Worm (Caenorhabditis elegans) whole organism, L3 larva: ENCODE measurements around the gene srv-15.

Experiments used
- ZK546.5 ChIP-seq: sonication (generic microtip); optimal IDR thresholded peaks from 2 replicates; lab custom pipeline; 2017; ENCODE audit warnings: missing biosample characterization, missing genetic modification characterization
- aly-2 ChIP-seq: fragments of 150-350 bp; optimal IDR thresholded peaks from 2 replicates; lab custom pipeline; 2014; ENCODE audit warnings: missing biosample characterization, missing genetic modification characterization
- ama-1 ChIP-seq: fragments of 150-350 bp; optimal IDR thresholded peaks from 2 replicates; lab custom pipeline; 2018
- ceh-16 ChIP-seq: sonication (generic microtip); optimal IDR thresholded peaks from 2 replicates; lab custom pipeline; 2017; ENCODE audit warnings: missing biosample characterization, missing genetic modification characterization
- ceh-28 ChIP-seq: fragments of 150-350 bp; optimal IDR thresholded peaks from 2 replicates; lab custom pipeline; 2014; ENCODE audit warnings: missing biosample characterization, missing genetic modification reagents, missing genetic modification characterization
- ceh-9 ChIP-seq: sonication (generic microtip); optimal IDR thresholded peaks from 2 replicates; lab custom pipeline; 2018; ENCODE audit warnings: missing biosample characterization, missing genetic modification characterization
- daf-12 ChIP-seq: fragments of 150-350 bp; optimal IDR thresholded peaks from 2 replicates; lab custom pipeline; 2014; ENCODE audit warnings: missing biosample characterization, missing genetic modification reagents, missing genetic modification characterization
- egl-27 ChIP-seq: sonication (generic microtip); optimal IDR thresholded peaks from 4 replicates; lab custom pipeline; 2017; ENCODE audit warnings: missing biosample characterization, missing genetic modification reagents, missing genetic modification characterization
- elt-1 ChIP-seq: fragments of 150-350 bp; optimal IDR thresholded peaks from 2 replicates; lab custom pipeline; 2014; ENCODE audit warnings: missing biosample characterization, missing genetic modification characterization
- elt-2 ChIP-seq: sonication (generic microtip); optimal IDR thresholded peaks from 2 replicates; lab custom pipeline; 2016; ENCODE audit warnings: missing genetic modification reagents, mild to moderate bottlenecking, missing genetic modification characterization, missing compliant biosample characterization
- eor-1 ChIP-seq, 2 experiments: fragments of 150-350 bp; optimal IDR thresholded peaks; 2 replicates each; lab custom pipeline; 2014 to 2018; ENCODE audit warnings: missing biosample characterization in 2 of 2, missing genetic modification characterization in 2 of 2
- fkh-2 ChIP-seq: fragments of 150-350 bp; optimal IDR thresholded peaks from 2 replicates; lab custom pipeline; 2014; ENCODE audit warnings: missing biosample characterization, missing genetic modification reagents, missing genetic modification characterization
- fos-1 ChIP-seq: fragments of 150-350 bp; optimal IDR thresholded peaks from 2 replicates; lab custom pipeline; 2014; ENCODE audit warnings: missing biosample characterization, missing genetic modification characterization
- hmg-11 ChIP-seq: sonication (generic microtip); optimal IDR thresholded peaks from 2 replicates; lab custom pipeline; 2016; ENCODE audit warnings: missing genetic modification characterization, missing compliant biosample characterization
- jun-1 ChIP-seq: fragments of 150-350 bp; optimal IDR thresholded peaks from 2 replicates; lab custom pipeline; 2014; ENCODE audit warnings: missing biosample characterization, missing genetic modification reagents, missing genetic modification characterization
- lin-15B ChIP-seq: fragments of 150-350 bp; optimal IDR thresholded peaks from 2 replicates; lab custom pipeline; 2014; ENCODE audit warnings: missing biosample characterization, missing genetic modification characterization
- lsy-12 ChIP-seq: sonication (generic microtip); optimal IDR thresholded peaks from 2 replicates; lab custom pipeline; 2016; ENCODE audit warnings: mild to moderate bottlenecking, missing genetic modification characterization, missing compliant biosample characterization
- mdl-1 ChIP-seq: fragments of 150-350 bp; optimal IDR thresholded peaks from 2 replicates; lab custom pipeline; 2014; ENCODE audit warnings: missing biosample characterization, missing genetic modification characterization
- mml-1 ChIP-seq: fragments of 150-350 bp; sonication (generic microtip); optimal IDR thresholded peaks from 3 replicates; lab custom pipeline; 2014; ENCODE audit warnings: missing biosample characterization, missing genetic modification characterization
- nfya-1 ChIP-seq: sonication (generic microtip); optimal IDR thresholded peaks from 2 replicates; lab custom pipeline; 2017; ENCODE audit warnings: missing genetic modification characterization, mild to moderate bottlenecking, missing compliant biosample characterization, antibody characterized with exemption, moderate library complexity; ENCODE audit not compliant: insufficient read depth
- nhr-11 ChIP-seq: fragments of 150-350 bp; optimal IDR thresholded peaks from 2 replicates; lab custom pipeline; 2014; ENCODE audit warnings: missing biosample characterization, missing genetic modification characterization
- nhr-23 ChIP-seq: fragments of 150-350 bp; optimal IDR thresholded peaks from 2 replicates; lab custom pipeline; 2014; ENCODE audit warnings: missing biosample characterization, missing genetic modification reagents, missing genetic modification characterization
- nhr-237 ChIP-seq: fragments of 150-350 bp; optimal IDR thresholded peaks from 2 replicates; lab custom pipeline; 2014; ENCODE audit warnings: missing biosample characterization, missing genetic modification characterization
- nhr-28 ChIP-seq: fragments of 150-350 bp; optimal IDR thresholded peaks from 2 replicates; lab custom pipeline; 2014; ENCODE audit warnings: missing biosample characterization, missing genetic modification characterization
- nhr-43 ChIP-seq: sonication (generic microtip); optimal IDR thresholded peaks from 2 replicates; lab custom pipeline; 2016; ENCODE audit warnings: mild to moderate bottlenecking, missing genetic modification characterization, missing compliant biosample characterization; ENCODE audit not compliant: poor library complexity, severe bottlenecking
- nhr-67 ChIP-seq: fragments of 150-350 bp; optimal IDR thresholded peaks from 2 replicates; lab custom pipeline; 2014; ENCODE audit warnings: missing biosample characterization, missing genetic modification characterization
- nhr-76 ChIP-seq: fragments of 150-350 bp; sonication (generic microtip); optimal IDR thresholded peaks from 5 replicates; lab custom pipeline; 2014; ENCODE audit warnings: missing biosample characterization, missing genetic modification characterization
- nhr-77 ChIP-seq: fragments of 150-350 bp; optimal IDR thresholded peaks from 2 replicates; lab custom pipeline; 2014; ENCODE audit warnings: missing biosample characterization, missing genetic modification characterization
- pqm-1 ChIP-seq: fragments of 150-350 bp; optimal IDR thresholded peaks from 2 replicates; lab custom pipeline; 2017; ENCODE audit warnings: missing biosample characterization, missing genetic modification characterization, inconsistent platforms
- sea-2 ChIP-seq: fragments of 150-350 bp; sonication (generic microtip); optimal IDR thresholded peaks from 4 replicates; lab custom pipeline; 2014; ENCODE audit warnings: missing biosample characterization, missing genetic modification reagents, missing genetic modification characterization
- skn-1 ChIP-seq: fragments of 150-350 bp; optimal IDR thresholded peaks from 2 replicates; lab custom pipeline; 2014; ENCODE audit warnings: missing biosample characterization, missing genetic modification characterization
- snpc-4 ChIP-seq: fragments of 150-350 bp; optimal IDR thresholded peaks from 2 replicates; lab custom pipeline; 2014; ENCODE audit warnings: missing biosample characterization, missing genetic modification characterization
- unc-39 ChIP-seq: sonication (generic microtip); optimal IDR thresholded peaks from 4 replicates; lab custom pipeline; 2017; ENCODE audit warnings: missing biosample characterization, missing genetic modification characterization
- unc-62 ChIP-seq: fragments of 150-350 bp; sonication (generic microtip); optimal IDR thresholded peaks from 4 replicates; lab custom pipeline; 2014; ENCODE audit warnings: missing biosample characterization, missing genetic modification reagents, missing genetic modification characterization
- zag-1 ChIP-seq: fragments of 150-350 bp; optimal IDR thresholded peaks from 2 replicates; lab custom pipeline; 2014; ENCODE audit warnings: missing biosample characterization, missing genetic modification characterization

srv-15 gene

DNA sequence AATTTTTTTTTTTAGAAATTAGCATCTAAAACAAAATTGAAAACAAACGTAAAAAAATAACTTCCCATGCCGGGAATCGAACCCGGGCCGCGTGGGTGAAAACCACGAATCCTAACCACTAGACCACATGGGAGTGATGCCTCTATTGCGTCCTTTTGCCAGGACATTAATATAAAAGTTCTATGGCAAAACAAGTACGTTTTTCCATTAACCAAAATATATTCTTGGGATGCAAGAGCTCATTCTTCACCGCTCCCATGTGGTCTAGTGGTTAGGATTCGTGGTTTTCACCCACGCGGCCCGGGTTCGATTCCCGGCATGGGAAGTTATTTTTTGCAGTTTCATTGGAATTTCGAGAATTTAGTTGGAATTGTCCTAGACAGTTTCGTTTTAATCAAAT is 26.7 kb downstream of the srv-15 start:
- TF ChIP-seq elt-2 = peak; percentile 20
- TF ChIP-seq pqm-1 (tag; lab: Kevin White, UChicago) = peak; percentile 33

DNA sequence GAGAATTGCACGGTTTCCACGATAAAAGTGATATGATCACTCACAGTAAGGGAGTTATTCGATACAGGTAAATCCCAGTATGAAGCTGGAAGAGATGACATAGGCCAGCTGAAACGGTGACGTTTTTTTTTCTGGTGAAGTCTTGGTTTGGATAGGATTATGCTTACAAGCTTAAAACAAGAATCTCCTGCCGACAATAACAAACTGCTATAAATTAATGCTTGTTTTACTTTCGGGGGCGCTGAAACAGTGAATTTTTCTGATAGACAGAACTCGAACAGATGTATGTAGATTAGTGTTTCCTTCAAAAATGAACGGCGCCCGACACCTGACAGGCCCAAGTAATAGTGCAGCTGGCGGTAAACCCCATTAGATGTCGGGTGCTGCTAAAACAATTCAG is 27.4 kb downstream of the srv-15 start, which contains the start of gene srv-16:
Gene srv-16 (minus strand): TSS at position 101 of the 400 bp plus-strand sequence.
- TF ChIP-seq sea-2 (GFP tag; lab: Kevin White, UChicago) = no peak

DNA sequence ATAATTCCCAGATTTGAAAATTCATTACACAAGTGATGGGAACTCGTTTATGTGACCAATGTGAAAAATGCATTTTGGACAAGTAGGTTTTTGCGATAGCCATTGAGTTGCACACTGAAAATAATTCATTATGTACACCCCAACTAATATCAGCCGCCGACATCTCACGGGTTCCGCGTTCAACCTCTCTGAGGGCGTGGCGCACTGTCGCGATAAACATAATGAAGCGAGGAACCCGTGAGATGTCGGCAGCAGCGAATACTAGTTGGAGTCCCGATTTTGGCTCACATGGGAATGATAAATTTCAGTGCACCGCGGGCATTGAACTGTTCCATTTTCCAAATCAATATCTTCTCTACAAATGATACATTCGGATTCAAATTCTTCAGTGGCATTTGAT is 30.7 kb downstream of the srv-15 start:
- no peak for TF ChIP-seq nhr-77 (tag; lab: Kevin White, UChicago)
- TF ChIP-seq unc-62 (GFP tag; lab: Kevin White, UChicago) = no peak
- no peak for TF ChIP-seq jun-1 (tag; lab: Kevin White, UChicago)
- TF ChIP-seq lsy-12 = no peak
- TF ChIP-seq eor-1 (tag; optimal IDR thresholded peaks at IDR 0.05; lab: Kevin White, UChicago) = no peak
- no peak for TF ChIP-seq mml-1
- TF ChIP-seq mdl-1 = no peak
- no peak for TF ChIP-seq pqm-1 (tag; lab: Kevin White, UChicago)
- no peak for TF ChIP-seq snpc-4 (tag; lab: Kevin White, UChicago)
- TF ChIP-seq nhr-11 = no peak
- TF ChIP-seq zag-1 (tag; lab: Kevin White, UChicago) = no peak
- TF ChIP-seq daf-12 = no peak
- TF ChIP-seq ZK546.5 = no peak
- TF ChIP-seq nhr-43 (tag; lab: Kevin White, UChicago) = no peak
- no peak for TF ChIP-seq ama-1 (lab: Kevin White, UChicago)
- no peak for TF ChIP-seq nhr-237 (tag; lab: Kevin White, UChicago)
- no peak for TF ChIP-seq nfya-1 (tag; lab: Kevin White, UChicago)

DNA sequence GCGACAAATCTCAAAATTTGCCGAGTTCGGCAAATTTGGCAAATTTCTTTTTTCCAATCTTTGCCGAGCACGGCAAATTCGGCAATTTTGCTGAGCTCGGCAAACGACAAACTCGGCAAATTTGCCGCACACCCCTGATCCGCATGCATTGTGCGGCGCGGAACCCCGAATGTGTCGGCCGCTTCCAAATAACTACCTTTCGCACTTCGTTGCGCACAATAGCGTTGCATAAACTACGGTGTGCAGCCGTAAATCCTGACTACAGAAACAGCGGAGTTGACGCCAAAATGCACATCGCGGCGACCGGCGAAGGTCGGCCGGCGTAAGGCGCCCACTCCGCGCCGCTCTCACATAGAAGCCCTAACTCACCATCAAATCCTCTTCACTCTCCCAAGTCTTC is 32.1 kb downstream of the srv-15 start:
- TF ChIP-seq zag-1 (tag; lab: Kevin White, UChicago) = no peak
- no peak for TF ChIP-seq lin-15B (tag; lab: Kevin White, UChicago)
- no peak for TF ChIP-seq mdl-1
- TF ChIP-seq mml-1 = no peak
- TF ChIP-seq ceh-9 (tag; lab: Kevin White, UChicago) = no peak
- no peak for TF ChIP-seq sea-2 (GFP tag; lab: Kevin White, UChicago)
- no peak for TF ChIP-seq unc-39
- no peak for TF ChIP-seq ZK546.5
- no peak for TF ChIP-seq nhr-67 (tag; lab: Kevin White, UChicago)
- TF ChIP-seq nhr-11 = no peak
- TF ChIP-seq ceh-28 (tag; lab: Kevin White, UChicago) = no peak
- no peak for TF ChIP-seq ceh-16 (tag; lab: Kevin White, UChicago)
- no peak for TF ChIP-seq nhr-43 (tag; lab: Kevin White, UChicago)
- no peak for TF ChIP-seq pqm-1 (tag; lab: Kevin White, UChicago)
- no peak for TF ChIP-seq fos-1
- no peak for TF ChIP-seq nhr-76
- TF ChIP-seq egl-27 (tag; lab: Kevin White, UChicago) = no peak
- TF ChIP-seq ama-1 (lab: Kevin White, UChicago) = no peak
- no peak for TF ChIP-seq elt-2
- TF ChIP-seq aly-2 (tag; lab: Kevin White, UChicago) = no peak

DNA sequence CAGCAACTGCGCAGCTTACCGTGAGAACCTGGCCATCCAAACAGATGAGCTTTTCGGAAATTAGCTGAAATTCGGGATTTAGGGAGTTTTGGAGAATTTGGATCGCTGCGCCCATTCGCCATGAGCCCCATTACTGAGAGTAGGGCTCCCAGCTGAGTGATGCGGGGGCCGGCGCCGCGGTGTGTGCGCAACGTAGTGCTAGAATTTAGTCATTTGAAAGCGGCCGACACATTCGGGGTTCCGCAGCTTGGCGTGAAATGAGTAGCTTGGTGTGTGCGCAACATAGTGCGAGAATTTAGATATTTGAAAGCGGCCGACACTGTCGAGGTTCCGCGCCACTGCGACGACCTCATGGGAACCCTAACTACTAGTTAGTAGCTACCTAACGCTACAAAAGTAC is 34.4 kb downstream of the srv-15 start:
- TF ChIP-seq hmg-11 (tag; lab: Kevin White, UChicago) = no peak

DNA sequence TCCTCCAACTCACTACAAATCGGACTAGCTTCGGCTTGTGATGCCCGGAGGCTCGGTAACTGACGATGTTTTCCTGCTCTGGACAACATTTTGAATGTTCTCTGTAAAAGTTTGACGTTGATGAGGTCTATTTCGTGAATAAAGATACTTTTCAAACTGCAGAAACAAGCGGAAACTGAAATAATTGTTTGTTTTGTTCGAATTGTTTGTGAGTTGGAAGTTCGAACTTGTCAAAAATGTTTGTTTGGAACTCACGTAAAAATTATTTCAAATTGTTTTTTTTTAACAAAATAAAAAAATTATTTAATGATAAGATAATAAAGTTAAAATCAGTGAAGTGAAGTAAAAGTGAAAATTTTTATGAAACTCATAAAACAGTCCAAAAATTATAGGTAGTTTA is 35.0 kb downstream of the srv-15 start, which contains the start of gene Y105C5B.11:
Gene Y105C5B.11 (minus strand): TSS at position 101 of the 400 bp plus-strand sequence.
- TF ChIP-seq nhr-77 (tag; lab: Kevin White, UChicago) (no peak), skn-1 (no peak), nhr-43 (tag; lab: Kevin White, UChicago) (no peak), snpc-4 (tag; lab: Kevin White, UChicago) (no peak), elt-1 (no peak), nhr-23 (tag; lab: Kevin White, UChicago) (no peak), ceh-28 (tag; lab: Kevin White, UChicago) (no peak), fkh-2 (tag; lab: Kevin White, UChicago) (no peak), lsy-12 (no peak), nfya-1 (tag; lab: Kevin White, UChicago) (no peak), nhr-28 (no peak), elt-2 (no peak), jun-1 (tag; lab: Kevin White, UChicago) (no peak), aly-2 (tag; lab: Kevin White, UChicago) (no peak)
